Fruit fly (Drosophila melanogaster) whole organism, embryonic: ENCODE results near the gene CG7294.
A peak's percentile ranks its signal among the peaks of the same experiment; 100 is the strongest.

Source experiments
- ATbp ChIP-seq: fragments of 200-800 bp; sonication (Bioruptor generic); optimal IDR thresholded peaks from 2 replicates; lab custom pipeline; 2017; ENCODE audit warnings: missing biosample characterization, mild to moderate bottlenecking, missing genetic modification characterization, missing genetic modification reagents
- Bdp1 ChIP-seq: fragments of 200-800 bp; sonication (Bioruptor generic); optimal IDR thresholded peaks from 3 replicates; lab custom pipeline; 2016; ENCODE audit warnings: missing biosample characterization, missing genetic modification characterization
- CG11247 ChIP-seq: fragments of 200-800 bp; sonication (Bioruptor generic); IDR thresholded peaks from 2 replicates; pipeline ENCODE4 v1.3.6; 2022; ENCODE audit warnings: missing biosample characterization, missing genetic modification characterization
- CG11695 ChIP-seq: fragments of 200-800 bp; sonication (Bioruptor generic); IDR thresholded peaks from 3 replicates; pipeline ENCODE4 v1.3.6; 2022; ENCODE audit warnings: missing biosample characterization, missing genetic modification characterization
- CG12391 ChIP-seq: fragments of 200-800 bp; sonication (Bioruptor generic); optimal IDR thresholded peaks from 3 replicates; lab custom pipeline; 2018; ENCODE audit warnings: missing biosample characterization, mild to moderate bottlenecking, missing genetic modification characterization, moderate library complexity
- CG12942 ChIP-seq: fragments of 200-800 bp; sonication (Bioruptor generic); optimal IDR thresholded peaks from 3 replicates; lab custom pipeline; 2016; ENCODE audit warnings: missing biosample characterization, missing genetic modification characterization
- CG14014 ChIP-seq: fragments of 200-800 bp; sonication (Bioruptor generic); IDR thresholded peaks from 2 replicates; pipeline ENCODE4 v1.3.6; 2022; ENCODE audit warnings: missing biosample characterization, missing genetic modification characterization
- CG16863 ChIP-seq: fragments of 200-800 bp; sonication (Bioruptor generic); optimal IDR thresholded peaks from 3 replicates; lab custom pipeline; 2016; ENCODE audit warnings: missing biosample characterization, missing genetic modification characterization
- CG30403 ChIP-seq: fragments of 200-800 bp; sonication (Bioruptor generic); optimal IDR thresholded peaks from 3 replicates; lab custom pipeline; 2016; ENCODE audit warnings: missing biosample characterization, missing genetic modification characterization
- CG32772 ChIP-seq: fragments of 200-800 bp; sonication (Bioruptor generic); IDR thresholded peaks from 2 replicates; pipeline ENCODE4 v1.3.6; 2022; ENCODE audit warnings: missing biosample characterization, missing genetic modification characterization
- CG4328 ChIP-seq: fragments of 200-800 bp; sonication (Bioruptor generic); optimal IDR thresholded peaks from 3 replicates; lab custom pipeline; 2017; ENCODE audit warnings: missing biosample characterization, missing genetic modification reagents, missing genetic modification characterization
- CG4820 ChIP-seq: fragments of 200-800 bp; sonication (Bioruptor generic); optimal IDR thresholded peaks from 3 replicates; lab custom pipeline; 2016; ENCODE audit warnings: missing biosample characterization, missing genetic modification characterization
- CG5180 ChIP-seq: fragments of 200-800 bp; sonication (Bioruptor generic); optimal IDR thresholded peaks from 3 replicates; lab custom pipeline; 2017; ENCODE audit warnings: missing biosample characterization, missing genetic modification characterization, mild to moderate bottlenecking, moderate library complexity, missing genetic modification reagents
- CG6272 ChIP-seq: fragments of 200-800 bp; sonication (Bioruptor generic); IDR thresholded peaks from 2 replicates; pipeline ENCODE4 v1.3.6; 2022; ENCODE audit warnings: missing biosample characterization, missing genetic modification characterization
- CG6765 ChIP-seq: fragments of 200-800 bp; sonication (Bioruptor generic); optimal IDR thresholded peaks from 3 replicates; lab custom pipeline; 2017; ENCODE audit warnings: missing biosample characterization, mild to moderate bottlenecking, missing genetic modification characterization
- CG8281 ChIP-seq: fragments of 200-800 bp; sonication (Bioruptor generic); optimal IDR thresholded peaks from 2 replicates; lab custom pipeline; 2018; ENCODE audit warnings: missing biosample characterization, mild to moderate bottlenecking, missing genetic modification characterization, moderate library complexity
- CkIIα-i1 ChIP-seq: fragments of 200-800 bp; sonication (Bioruptor generic); IDR thresholded peaks from 2 replicates; pipeline ENCODE4 v1.3.6; 2022; ENCODE audit warnings: missing biosample characterization, missing genetic modification characterization
- Dek ChIP-seq: fragments of 200-800 bp; sonication (Bioruptor generic); optimal IDR thresholded peaks from 3 replicates; lab custom pipeline; 2019; ENCODE audit warnings: missing biosample characterization, mild to moderate bottlenecking, missing genetic modification characterization, moderate library complexity
- ERR ChIP-seq: fragments of 200-800 bp; sonication (Bioruptor generic); optimal IDR thresholded peaks from 2 replicates; lab custom pipeline; 2016; ENCODE audit warnings: missing biosample characterization, missing genetic modification characterization
- GATAe ChIP-seq: fragments of 200-800 bp; sonication (Bioruptor generic); conservative IDR thresholded peaks from 2 replicates; pipeline ENCODE4 v1.3.6; 2022; ENCODE audit warnings: missing biosample characterization, missing genetic modification characterization
- HmgZ ChIP-seq: fragments of 200-800 bp; sonication (Bioruptor generic); optimal IDR thresholded peaks from 2 replicates; lab custom pipeline; 2018; ENCODE audit warnings: missing biosample characterization, mild to moderate bottlenecking, missing genetic modification characterization
- Hr51 ChIP-seq, 2 experiments: fragments of 200-800 bp; sonication (Bioruptor generic); optimal IDR thresholded peaks; 2 replicates in 1 of 2; 3 replicates in 1 of 2; lab custom pipeline; 2016 to 2018; ENCODE audit warnings: missing biosample characterization in 2 of 2, missing genetic modification characterization in 2 of 2, mild to moderate bottlenecking in 1 of 2, moderate library complexity in 1 of 2
- Hr78 ChIP-seq, 2 experiments: fragments of 200-800 bp in 1 of 2; fragments of >200 bp in 1 of 2; sonication (Bioruptor generic) in 1 of 2; optimal IDR thresholded peaks; 2 replicates each; lab custom pipeline; 2017 to 2019; ENCODE audit warnings: missing biosample characterization in 2 of 2, missing genetic modification characterization in 2 of 2, mild to moderate bottlenecking in 1 of 2, moderate library complexity in 1 of 2
- Lhr ChIP-seq: fragments of 200-800 bp; sonication (Bioruptor generic); optimal IDR thresholded peaks from 3 replicates; lab custom pipeline; 2017; ENCODE audit warnings: mild to moderate bottlenecking, missing biosample characterization, missing genetic modification reagents, missing genetic modification characterization
- MESR4 ChIP-seq: fragments of 200-800 bp; sonication (Bioruptor generic); optimal IDR thresholded peaks from 2 replicates; lab custom pipeline; 2018; ENCODE audit warnings: missing biosample characterization, mild to moderate bottlenecking, missing genetic modification characterization, moderate library complexity
- Meics ChIP-seq: fragments of 200-800 bp; sonication (Bioruptor generic); optimal IDR thresholded peaks from 2 replicates; lab custom pipeline; 2017; ENCODE audit warnings: missing biosample characterization, mild to moderate bottlenecking, missing genetic modification characterization
- NFAT ChIP-seq: fragments of 200-800 bp; sonication (Bioruptor generic); IDR thresholded peaks from 2 replicates; pipeline ENCODE4 v1.3.6; 2022; ENCODE audit warnings: missing biosample characterization, missing genetic modification characterization
- Neu2 ChIP-seq: fragments of 200-800 bp; sonication (Bioruptor generic); optimal IDR thresholded peaks from 3 replicates; lab custom pipeline; 2016; ENCODE audit warnings: missing biosample characterization, missing genetic modification characterization, borderline replicate concordance
- Oaz ChIP-seq: fragments of 200-800 bp; sonication (Bioruptor generic); IDR thresholded peaks from 2 replicates; pipeline ENCODE4 v1.3.6; 2022; ENCODE audit warnings: missing biosample characterization, missing genetic modification characterization
- Pdp1 ChIP-seq, 2 experiments: fragments of 200-800 bp; sonication (Bioruptor generic); optimal IDR thresholded peaks; 3 replicates each; lab custom pipeline; 2016; ENCODE audit warnings: missing biosample characterization in 2 of 2, missing genetic modification characterization in 2 of 2, mild to moderate bottlenecking in 1 of 2, moderate library complexity in 1 of 2
- Ptx1 ChIP-seq: fragments of 200-800 bp; sonication (Bioruptor generic); IDR thresholded peaks from 2 replicates; pipeline ENCODE4 v1.3.6; 2022; ENCODE audit warnings: missing biosample characterization, missing genetic modification characterization
- Rfx ChIP-seq: fragments of 200-800 bp; sonication (Bioruptor generic); IDR thresholded peaks from 2 replicates; pipeline ENCODE4 v1.3.6; 2022; ENCODE audit warnings: missing biosample characterization, missing genetic modification characterization
- bowl ChIP-seq: fragments of 200-800 bp; sonication (Bioruptor generic); IDR thresholded peaks from 2 replicates; pipeline ENCODE4 v1.3.6; 2022; ENCODE audit warnings: missing biosample characterization, missing genetic modification characterization
- cg ChIP-seq: fragments of 200-800 bp; sonication (Bioruptor generic); optimal IDR thresholded peaks from 3 replicates; lab custom pipeline; 2019; ENCODE audit warnings: missing biosample characterization, mild to moderate bottlenecking, missing genetic modification characterization, moderate library complexity
- crp ChIP-seq, 2 experiments: fragments of 200-800 bp; sonication (Bioruptor generic); optimal IDR thresholded peaks; 2 replicates in 1 of 2; 3 replicates in 1 of 2; lab custom pipeline; 2017; ENCODE audit warnings: missing biosample characterization in 2 of 2, missing genetic modification characterization in 2 of 2, mild to moderate bottlenecking in 1 of 2, moderate library complexity in 1 of 2
- cwo ChIP-seq: fragments of 200-800 bp; sonication (Bioruptor generic); optimal IDR thresholded peaks from 3 replicates; lab custom pipeline; 2017; ENCODE audit warnings: missing biosample characterization, missing genetic modification characterization, mild to moderate bottlenecking, moderate library complexity, missing genetic modification reagents
- dimm ChIP-seq: fragments of 200-800 bp; sonication (Bioruptor generic); IDR thresholded peaks from 2 replicates; pipeline ENCODE4 v1.3.6; 2022; ENCODE audit warnings: missing biosample characterization, missing genetic modification characterization
- dysf ChIP-seq: fragments of 200-800 bp; sonication (Bioruptor generic); IDR thresholded peaks from 3 replicates; pipeline ENCODE4 v1.3.6; 2022; ENCODE audit warnings: missing biosample characterization, missing genetic modification characterization
- ftz-f1 ChIP-seq: fragments of 200-800 bp; sonication (Bioruptor generic); optimal IDR thresholded peaks from 2 replicates; lab custom pipeline; 2016; ENCODE audit warnings: missing biosample characterization, missing genetic modification characterization
- grau ChIP-seq: fragments of 200-800 bp; optimal IDR thresholded peaks from 3 replicates; lab custom pipeline; 2019; ENCODE audit warnings: missing biosample characterization, mild to moderate bottlenecking, missing genetic modification characterization, moderate library complexity
- ham ChIP-seq: fragments of 200-800 bp; sonication (Bioruptor generic); IDR thresholded peaks from 2 replicates; pipeline ENCODE4 v1.3.6; 2022; ENCODE audit warnings: missing biosample characterization, missing genetic modification characterization
- lab ChIP-seq: fragments of 200-800 bp; sonication (Bioruptor generic); optimal IDR thresholded peaks from 3 replicates; lab custom pipeline; 2017; ENCODE audit warnings: missing biosample characterization, missing genetic modification characterization, mild to moderate bottlenecking, moderate library complexity, missing genetic modification reagents
- maf-S ChIP-seq: fragments of 200-800 bp; sonication (Bioruptor generic); optimal IDR thresholded peaks from 2 replicates; lab custom pipeline; 2016; ENCODE audit warnings: missing biosample characterization, missing genetic modification characterization
- mam ChIP-seq: fragments of 200-800 bp; sonication (Bioruptor generic); optimal IDR thresholded peaks from 3 replicates; lab custom pipeline; 2016; ENCODE audit warnings: missing biosample characterization, missing genetic modification characterization
- odd ChIP-seq: fragments of 200-800 bp; sonication (Bioruptor generic); optimal IDR thresholded peaks from 2 replicates; lab custom pipeline; 2017; ENCODE audit warnings: missing biosample characterization, mild to moderate bottlenecking, missing genetic modification characterization
- otp ChIP-seq: fragments of 200-800 bp; sonication (Bioruptor generic); IDR thresholded peaks from 3 replicates; pipeline ENCODE4, ENCODE4 v1.3.6; 2022; ENCODE audit warnings: missing biosample characterization, missing genetic modification characterization
- run ChIP-seq: fragments of 200-800 bp; sonication (Bioruptor generic); optimal IDR thresholded peaks from 3 replicates; lab custom pipeline; 2018; ENCODE audit warnings: missing biosample characterization, mild to moderate bottlenecking, missing genetic modification characterization
- sd ChIP-seq: fragments of 200-800 bp; sonication (Bioruptor generic); optimal IDR thresholded peaks from 3 replicates; lab custom pipeline; 2018; ENCODE audit warnings: missing biosample characterization, mild to moderate bottlenecking, missing genetic modification characterization, moderate library complexity
- tin ChIP-seq: fragments of 200-800 bp; sonication (Bioruptor generic); optimal IDR thresholded peaks from 3 replicates; lab custom pipeline; 2016; ENCODE audit warnings: missing biosample characterization, missing genetic modification characterization

Gene CG7294

dm6 chr2L:10676933-10677714 lies 11.9 kb downstream of the CG7294 start, which contains the start of gene CG17104 (continued):
- TF ChIP-seq Neu2 (GFP tag; lab: Kevin White, UChicago) = no peak
- no peak for TF ChIP-seq Lhr
- no peak for TF ChIP-seq maf-S
- TF ChIP-seq ERR = no peak
- TF ChIP-seq Dek (tag; lab: Kevin White, UChicago) = no peak
- no peak for TF ChIP-seq HmgZ (tag; lab: Kevin White, UChicago)
- no peak for TF ChIP-seq Oaz (GFP tag; lab: Robert Waterston, UW)
- TF ChIP-seq grau (tag; lab: Kevin White, UChicago) = peak; percentile 56
- TF ChIP-seq tin (GFP tag; lab: Kevin White, UChicago) = no peak
- no peak for TF ChIP-seq CkIIα-i1 (GFP tag; lab: Robert Waterston, UW)
- TF ChIP-seq CG8281 (tag; lab: Kevin White, UChicago) = no peak
- no peak for TF ChIP-seq CG12942
- TF ChIP-seq odd (GFP tag; lab: Kevin White, UChicago) = peak; percentile 7
- no peak for TF ChIP-seq CG11247
- peak; percentile 51 for TF ChIP-seq CG30403 (GFP tag; lab: Kevin White, UChicago)
- TF ChIP-seq ham (GFP tag; lab: Robert Waterston, UW) = no peak
- no peak for TF ChIP-seq dimm
- TF ChIP-seq cwo (GFP tag; lab: Kevin White, UChicago) = peak; percentile 7
- TF ChIP-seq sd (tag; lab: Kevin White, UChicago) = peak; percentile 35
- no peak for TF ChIP-seq cg (GFP tag; lab: Kevin White, UChicago)
- peak; percentile 32 for TF ChIP-seq lab (GFP tag; lab: Kevin White, UChicago)
- no peak for TF ChIP-seq run (tag; lab: Kevin White, UChicago)
- TF ChIP-seq CG4820 (GFP tag; lab: Kevin White, UChicago) = no peak
- TF ChIP-seq CG6765 (GFP tag; lab: Kevin White, UChicago) = no peak
- TF ChIP-seq Hr51 (GFP tag; optimal IDR thresholded peaks at IDR 0.05; lab: Kevin White, UChicago) = peak in 1 of 2 experiments; percentile 51
- peak; percentile 36 for TF ChIP-seq Meics (GFP tag; lab: Kevin White, UChicago)
- no peak for TF ChIP-seq MESR4 (GFP tag; lab: Kevin White, UChicago)
- no peak for TF ChIP-seq otp (GFP tag; lab: Robert Waterston, UW)
- 0 out of 2 replicates have a peak, but pooled peaks have one; percentile 8 for TF ChIP-seq CG14014
- no peak for TF ChIP-seq CG11695 (GFP tag; lab: Robert Waterston, UW)
- peak; percentile 26 for TF ChIP-seq ATbp (GFP tag; lab: Kevin White, UChicago)
- TF ChIP-seq Bdp1 (GFP tag; lab: Kevin White, UChicago) = no peak
- no peak for TF ChIP-seq CG6272 (GFP tag; lab: Robert Waterston, UW)
- TF ChIP-seq CG32772 (GFP tag; lab: Robert Waterston, UW) = no peak
- TF ChIP-seq Rfx = peak; percentile 45; the same call in 1 of the 2 replicates
- TF ChIP-seq Ptx1 (GFP tag; lab: Robert Waterston, UW) = peak; percentile 36; the same call in 1 of the 2 replicates
- TF ChIP-seq mam = peak; percentile 4
- TF ChIP-seq dysf = peak; percentile 43; the same call in 1 of the 3 replicates
- TF ChIP-seq CG5180 (GFP tag; lab: Kevin White, UChicago) = no peak
- no peak for TF ChIP-seq CG16863
- TF ChIP-seq Pdp1 (GFP tag; optimal IDR thresholded peaks at IDR 0.05; lab: Kevin White, UChicago) = peak in 1 of 2 experiments; percentile 7
- no peak for TF ChIP-seq bowl (GFP tag; lab: Robert Waterston, UW)
- TF ChIP-seq CG12391 (tag; lab: Kevin White, UChicago) = peak; percentile 28
- no peak for TF ChIP-seq ftz-f1 (GFP tag; lab: Kevin White, UChicago)
- TF ChIP-seq crp (GFP tag; optimal IDR thresholded peaks at IDR 0.05; lab: Kevin White, UChicago) = no peak
- no peak for TF ChIP-seq GATAe
- no peak for TF ChIP-seq Hr78 (GFP tag; optimal IDR thresholded peaks at IDR 0.05; lab: Kevin White, UChicago)
- TF ChIP-seq CG4328 (GFP tag; lab: Kevin White, UChicago) = no peak
- TF ChIP-seq NFAT (GFP tag; lab: Robert Waterston, UW) = peak; percentile 15; the same call in 1 of the 2 replicates
